Worm (Caenorhabditis elegans) whole organism, dauer: Measurements from ENCODE around the gene Y60C6A.2.

Experiments used
- unc-62 ChIP-seq: sonication (generic microtip); optimal IDR thresholded peaks from 2 replicates; lab custom pipeline; 2017; ENCODE audit warnings: missing biosample characterization, missing genetic modification reagents, missing genetic modification characterization

Gene Y60C6A.2

ce11 chrV:4785333-4785852, at the start of gene Y60C6A.2, which contains the start of gene Y60C6A.3:
TSS of gene Y60C6A.2 (minus strand) at chrV:4785433.
TSS of gene Y60C6A.3 (plus strand) at chrV:4785802.
- no peak for TF ChIP-seq unc-62 (GFP tag; lab: Kevin White, UChicago)

- TF ChIP-seq unc-62 (GFP tag; lab: Kevin White, UChicago): no peak
Observed at ce11 chrV:4834277-4834676, 49.0 kb upstream of the Y60C6A.2 start, which contains the start of gene C37H5.14. TSS of gene C37H5.14 (minus strand) at chrV:4834377.

- TF ChIP-seq unc-62 (GFP tag; lab: Kevin White, UChicago): no peak
Observed at ce11 chrV:4826710-4827380, 41.6 kb upstream of the Y60C6A.2 start, which contains the start of the genes hsp-6 and C37H5.5. TSS of gene hsp-6 (minus strand) at chrV:4826760. TSS of gene C37H5.5 (plus strand) at chrV:4827360.

DNA sequence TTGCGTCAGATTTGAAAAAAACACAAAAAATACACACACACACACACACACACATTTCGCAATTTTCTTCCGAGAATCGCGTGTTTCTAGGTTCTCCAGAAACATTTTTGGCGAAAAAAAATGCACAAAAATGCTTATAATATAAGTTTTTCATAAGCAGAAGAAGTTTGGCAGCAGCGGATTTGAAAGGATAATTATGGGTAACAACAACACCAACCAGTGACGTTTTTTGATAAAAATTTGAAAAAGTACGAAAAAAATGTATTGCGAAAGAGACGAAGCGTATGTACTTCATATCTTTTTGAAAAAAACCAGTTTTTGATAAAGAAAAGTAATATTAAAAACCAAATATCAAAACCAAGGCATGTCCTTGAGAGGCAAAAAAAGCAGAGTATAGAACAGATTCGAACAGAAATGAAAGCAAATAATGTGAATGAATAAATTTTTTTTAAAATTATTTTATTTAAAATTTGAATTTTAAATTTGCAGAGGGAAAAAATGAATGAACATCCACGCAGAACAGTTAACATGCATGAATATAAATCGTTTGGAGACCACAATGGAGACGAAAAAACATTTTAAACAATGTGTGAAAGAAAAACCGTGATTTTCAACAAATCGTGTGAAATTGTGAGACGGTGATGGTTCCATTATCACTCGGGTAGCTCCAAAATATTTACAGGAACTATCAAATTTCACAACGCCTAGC, 38.6 kb upstream of the Y60C6A.2 start:
- TF ChIP-seq unc-62 (GFP tag; lab: Kevin White, UChicago): no peak

- no peak for TF ChIP-seq unc-62 (GFP tag; lab: Kevin White, UChicago)
Observed at ce11 chrV:4823323-4823682, 38.1 kb upstream of the Y60C6A.2 start, which contains the start of gene adss-1. TSS of gene adss-1 (minus strand) at chrV:4823423.

DNA sequence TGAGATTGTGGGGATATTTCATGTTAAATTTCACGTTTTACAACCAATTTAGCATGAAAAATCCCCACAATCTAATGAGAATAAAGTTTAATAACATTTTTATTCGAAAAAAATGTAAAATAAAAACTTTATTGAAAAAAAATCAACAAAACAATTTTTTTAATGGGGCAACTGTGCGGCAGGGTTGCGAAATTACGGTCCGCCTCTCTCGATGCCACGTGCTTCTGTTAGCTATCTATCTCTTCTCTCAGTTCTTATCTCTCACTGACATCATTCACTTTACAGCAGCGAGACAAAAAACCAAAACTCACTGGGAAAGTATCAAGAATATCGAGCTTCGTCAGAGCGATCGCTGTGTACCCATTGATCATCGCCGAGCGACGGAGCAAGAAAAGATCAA, 35.4 kb upstream of the Y60C6A.2 start:
- TF ChIP-seq unc-62 (GFP tag; lab: Kevin White, UChicago): no peak

DNA sequence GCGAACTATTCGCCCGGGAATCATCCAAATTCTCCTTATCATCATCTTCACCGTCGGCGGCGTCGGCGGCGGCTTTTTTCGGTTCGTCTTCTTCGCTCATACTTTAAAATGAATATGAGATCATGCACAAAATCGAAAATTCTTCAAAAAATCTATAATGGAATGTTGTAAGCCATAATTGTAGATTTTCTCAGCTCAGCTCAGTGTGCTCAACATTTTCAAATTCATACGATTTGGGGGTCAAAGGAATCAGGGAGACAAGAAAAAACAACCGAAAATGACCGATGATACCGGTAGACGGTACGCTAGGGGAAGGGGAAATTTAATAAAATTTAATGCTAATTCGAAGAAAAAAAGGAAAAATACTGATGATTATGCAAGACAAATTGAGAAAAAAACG, 33.3 kb upstream of the Y60C6A.2 start, which contains the start of gene ccep-97:
Gene ccep-97, minus strand, starts transcription at position 101 of the 400 bp plus-strand sequence.
- no peak for TF ChIP-seq unc-62 (GFP tag; lab: Kevin White, UChicago)

DNA sequence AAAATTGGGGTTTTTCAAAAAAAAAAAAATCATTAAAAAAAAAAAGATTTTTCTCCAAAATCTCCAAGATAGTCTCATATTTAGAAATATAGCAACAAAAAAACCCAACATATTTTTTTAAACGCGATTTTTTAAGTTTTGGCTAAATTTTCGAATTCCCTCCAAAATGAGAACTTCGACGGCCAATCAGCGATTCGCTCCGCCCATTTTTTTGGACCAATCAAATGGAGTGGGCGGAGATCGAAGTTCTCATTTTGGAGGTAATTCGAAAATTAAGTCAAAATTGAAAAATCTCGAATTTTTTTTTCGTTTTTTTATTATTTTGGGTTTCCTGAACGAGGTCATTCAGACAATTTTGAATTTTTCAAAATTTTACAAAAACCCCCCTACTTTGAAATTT, 28.6 kb upstream of the Y60C6A.2 start:
- no peak for TF ChIP-seq unc-62 (GFP tag; lab: Kevin White, UChicago)

ce11 chrV:4810653-4811052, 25.4 kb upstream of the Y60C6A.2 start:
- TF ChIP-seq unc-62 (GFP tag; lab: Kevin White, UChicago): no peak

ce11 chrV:4806859-4807258, 21.6 kb upstream of the Y60C6A.2 start:
- no peak for TF ChIP-seq unc-62 (GFP tag; lab: Kevin White, UChicago)

- TF ChIP-seq unc-62 (GFP tag; lab: Kevin White, UChicago): no peak
Observed at ce11 chrV:4805847-4806246, 20.6 kb upstream of the Y60C6A.2 start, which contains the start of gene R02F11.3. TSS of gene R02F11.3 (minus strand) at chrV:4805947.

DNA sequence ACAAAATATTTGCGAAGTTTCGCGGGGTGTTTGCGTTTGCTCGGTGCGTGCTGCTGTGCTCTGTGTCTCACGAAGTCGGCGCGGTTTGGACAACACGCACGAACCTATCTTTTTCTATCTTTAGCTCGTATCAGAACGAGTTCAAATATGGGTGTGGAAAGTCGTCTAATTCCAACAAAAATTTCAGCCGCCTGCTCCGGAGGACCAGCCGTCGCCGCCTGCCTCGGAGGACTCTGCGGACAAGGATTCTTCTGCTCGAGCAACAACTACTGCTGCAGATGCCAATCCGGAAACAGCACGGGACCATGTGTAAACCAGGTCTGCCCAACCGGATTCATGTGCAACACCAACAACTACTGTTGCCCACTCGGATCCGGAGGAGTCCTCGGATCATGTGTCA, 16.7 kb upstream of the Y60C6A.2 start:
- no peak for TF ChIP-seq unc-62 (GFP tag; lab: Kevin White, UChicago)

DNA sequence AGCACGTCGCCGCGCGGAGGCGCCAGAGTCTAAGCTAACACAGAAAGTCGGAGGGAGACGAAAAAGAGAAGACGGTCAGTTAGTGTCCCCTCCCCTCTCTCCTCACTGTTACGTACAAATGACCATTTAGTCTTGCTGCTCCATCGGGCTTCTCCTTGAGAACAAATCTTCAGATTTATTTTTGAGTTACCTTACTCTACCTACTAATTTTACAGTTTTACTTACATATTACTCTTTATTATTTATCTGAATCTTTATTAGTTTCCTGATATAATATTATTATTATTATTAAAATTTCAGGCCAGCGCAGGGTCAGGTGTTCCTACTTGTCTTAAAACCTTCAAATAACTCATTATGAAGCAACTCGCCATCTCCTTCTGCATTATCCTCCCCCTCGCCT, 15.6 kb upstream of the Y60C6A.2 start, which contains the start of gene R02F11.1:
Gene R02F11.1, plus strand, starts transcription at position 301 of the 400 bp plus-strand sequence.
- TF ChIP-seq unc-62 (GFP tag; lab: Kevin White, UChicago): no peak

DNA sequence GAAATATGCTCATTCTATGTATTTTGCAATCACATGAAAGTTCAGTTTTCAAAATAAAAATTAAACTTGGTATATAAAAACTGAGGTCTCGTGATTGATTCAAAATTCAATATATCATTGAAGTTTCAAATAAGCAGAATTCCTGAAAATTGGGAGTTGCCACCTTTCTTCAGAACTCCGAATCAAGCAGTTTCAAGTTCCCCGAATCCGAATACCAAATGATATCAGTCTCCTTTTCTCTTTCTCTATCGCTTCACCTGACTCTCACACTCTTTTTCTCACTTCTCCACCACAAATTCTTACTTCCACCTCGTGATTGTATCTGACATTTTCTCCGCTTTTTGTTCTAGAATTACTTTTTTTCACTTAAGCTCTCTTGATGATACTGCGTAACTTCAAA, 9.1 kb upstream of the Y60C6A.2 start, which contains the start of gene R02F11.2:
Gene R02F11.2, plus strand, starts transcription at position 292 of the 400 bp plus-strand sequence.
- TF ChIP-seq unc-62 (GFP tag; lab: Kevin White, UChicago): no peak

ce11 chrV:4791569-4791968, 6.3 kb upstream of the Y60C6A.2 start, which contains the start of gene R02F11.11:
TSS of gene R02F11.11 (plus strand) at chrV:4791869.
- no peak for TF ChIP-seq unc-62 (GFP tag; lab: Kevin White, UChicago)

DNA sequence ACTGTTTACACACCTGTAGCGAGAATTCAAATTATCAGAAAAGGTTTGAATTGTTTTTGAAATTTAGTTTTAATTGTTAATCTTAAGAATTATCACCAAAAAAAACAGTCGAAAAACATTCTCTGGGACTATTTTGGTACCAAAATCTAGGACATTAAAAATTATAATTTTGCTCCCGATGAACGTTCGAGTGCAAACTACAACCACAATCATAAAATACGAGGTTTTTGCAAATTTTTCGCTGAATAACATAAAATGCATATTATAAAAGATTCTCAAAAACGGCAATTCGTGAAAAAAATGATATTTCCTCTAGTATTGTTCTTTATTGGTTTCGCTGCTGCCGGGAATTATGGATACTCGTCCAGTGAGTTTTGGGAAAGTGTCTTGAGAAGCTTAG, 5.1 kb upstream of the Y60C6A.2 start, which contains the start of gene R02F11.12:
Gene R02F11.12, plus strand, starts transcription at position 301 of the 400 bp plus-strand sequence.
- TF ChIP-seq unc-62 (GFP tag; lab: Kevin White, UChicago): no peak
